Worm (Caenorhabditis elegans): Measurements from ENCODE around the gene ril-2.
A peak's percentile ranks its signal among the peaks of the same experiment; 100 is the strongest.

The ril-2 gene

DNA sequence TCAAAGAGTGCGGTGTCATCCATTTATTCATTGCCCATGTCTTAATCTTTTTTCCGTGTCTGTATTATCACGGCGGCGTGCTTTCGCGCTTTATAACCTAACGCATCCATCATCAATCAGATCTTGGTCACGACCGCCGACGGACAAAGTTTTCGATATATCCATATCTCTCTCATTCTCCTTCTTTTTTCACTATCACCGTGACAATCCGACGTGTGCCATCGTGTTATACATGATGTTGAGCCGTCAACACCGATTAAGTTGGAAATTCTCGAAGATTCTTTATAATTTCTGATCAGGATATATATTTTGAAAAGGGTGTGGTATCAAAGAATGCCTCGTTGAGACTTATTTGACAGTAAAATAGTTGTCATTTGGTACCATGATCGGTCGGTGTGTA is 42.1 kb downstream of the ril-2 start (continued):
- TF ChIP-seq lin-13 (GFP tag; optimal IDR thresholded peaks at IDR 0.05) (no peak), unc-98 (GFP tag; IDR thresholded peaks at IDR 0.05) (no peak), aly-2 (tag; optimal IDR thresholded peaks at IDR 0.05) (no peak), alr-1 (tag; optimal IDR thresholded peaks at IDR 0.05; ENCODE audit: borderline replicate concordance) (no peak), fos-1 (tag; optimal IDR thresholded peaks at IDR 0.05) (no peak), vab-15 (tag; optimal IDR thresholded peaks at IDR 0.05) (no peak), nhr-76 (tag; optimal IDR thresholded peaks at IDR 0.05) (no peak), rnt-1 (tag; optimal IDR thresholded peaks at IDR 0.05) (no peak), unc-130 (tag; optimal IDR thresholded peaks at IDR 0.05) (peak; percentile 39), lir-3 (tag; optimal IDR thresholded peaks at IDR 0.05; ENCODE audit: poor library complexity) (no peak), unc-86 (tag; optimal IDR thresholded peaks at IDR 0.05) (no peak), unc-30 (tag; optimal IDR thresholded peaks at IDR 0.05) (no peak), nhr-19 (GFP tag; conservative IDR thresholded peaks at IDR 0.05) (peak; percentile 43), nhr-20 (tag; optimal IDR thresholded peaks at IDR 0.05) (peak; percentile 61), pag-3 (tag; optimal IDR thresholded peaks at IDR 0.05; ENCODE audit: borderline replicate concordance, insufficient read depth) (no peak), nhr-237 (tag; optimal IDR thresholded peaks at IDR 0.05) (no peak), aha-1 (tag; optimal IDR thresholded peaks at IDR 0.05) (no peak), dpl-1 (GFP tag; optimal IDR thresholded peaks at IDR 0.05) (peak in 1 of 3 experiments; percentile 6), snu-23 (GFP tag; optimal IDR thresholded peaks at IDR 0.05) (peak; percentile 25), ceh-82 (tag; optimal IDR thresholded peaks at IDR 0.05) (no peak), isw-1 (GFP tag; IDR thresholded peaks at IDR 0.05) (no peak), dsc-1 (tag; optimal IDR thresholded peaks at IDR 0.05) (peak; percentile 5), mab-9 (GFP tag; IDR thresholded peaks at IDR 0.05) (no peak), ama-1 (optimal IDR thresholded peaks at IDR 0.05) (no peak), sptf-1 (tag; optimal IDR thresholded peaks at IDR 0.05) (no peak), elt-3 (tag; optimal IDR thresholded peaks at IDR 0.05) (peak; percentile 10 to 90 (median 75)), lin-39 (tag; optimal IDR thresholded peaks at IDR 0.05) (no peak), nhr-71 (tag; optimal IDR thresholded peaks at IDR 0.05) (peak; percentile 74), efl-3 (GFP tag; optimal IDR thresholded peaks at IDR 0.05) (no peak), elt-2 (tag; optimal IDR thresholded peaks at IDR 0.05) (no peak)

DNA sequence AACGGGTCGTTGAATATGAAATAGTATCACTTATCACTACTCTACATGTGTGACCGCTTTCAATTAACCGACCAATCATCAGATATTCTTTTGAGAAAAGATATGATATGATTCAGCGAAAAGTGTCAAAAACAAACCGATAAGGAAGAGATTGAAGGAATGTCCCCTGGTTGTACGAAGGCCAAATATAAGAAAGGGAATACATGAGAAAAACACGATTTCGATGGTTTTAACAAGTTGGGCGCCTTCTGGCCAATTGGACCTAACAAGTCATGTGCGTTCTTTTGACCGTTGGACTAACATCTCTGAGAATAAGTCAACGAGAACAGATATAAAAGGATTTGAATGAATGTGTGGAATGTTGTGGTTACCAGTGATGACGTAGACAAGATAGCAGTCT is 43.1 kb downstream of the ril-2 start:
- TF ChIP-seq nhr-90 (tag; optimal IDR thresholded peaks at IDR 0.05; ENCODE audit: poor library complexity) (peak; percentile 2), snu-23 (GFP tag; optimal IDR thresholded peaks at IDR 0.05) (peak; percentile 30), nhr-85 (tag) (peak; percentile 84), elt-3 (tag; optimal IDR thresholded peaks at IDR 0.05) (peak in 3 of 6 experiments; percentile 32 to 85 (median 59)), nhr-20 (tag; optimal IDR thresholded peaks at IDR 0.05) (peak; percentile 42), fkh-10 (GFP tag; optimal IDR thresholded peaks at IDR 0.05) (no peak), unc-130 (tag; optimal IDR thresholded peaks at IDR 0.05) (peak; percentile 25), grh-1 (GFP tag; IDR thresholded peaks at IDR 0.05) (0 out of 2 replicates have a peak, but pooled peaks have one; percentile 5), lin-35 (GFP tag; optimal IDR thresholded peaks at IDR 0.05) (peak in 1 of 2 experiments; percentile 9), blmp-1 (tag; optimal IDR thresholded peaks at IDR 0.05) (peak; percentile 80), lsy-2 (tag; optimal IDR thresholded peaks at IDR 0.05) (peak in 1 of 2 experiments; percentile 25), nhr-28 (tag; optimal IDR thresholded peaks at IDR 0.05) (no peak), nhr-19 (GFP tag; conservative IDR thresholded peaks at IDR 0.05) (peak; percentile 21), nhr-71 (tag; optimal IDR thresholded peaks at IDR 0.05) (peak; percentile 59), lin-14 (GFP tag; optimal IDR thresholded peaks at IDR 0.05) (peak; percentile 38), nhr-47 (tag; optimal IDR thresholded peaks at IDR 0.05) (no peak), tbx-2 (tag; optimal IDR thresholded peaks at IDR 0.05) (peak; percentile 37), isw-1 (GFP tag; IDR thresholded peaks at IDR 0.05) (no peak)

All from whole organism, L1 larva.